Comparison of ENCODE assay signal across 5 fruit fly cellular contexts in the genomic region with DNA sequence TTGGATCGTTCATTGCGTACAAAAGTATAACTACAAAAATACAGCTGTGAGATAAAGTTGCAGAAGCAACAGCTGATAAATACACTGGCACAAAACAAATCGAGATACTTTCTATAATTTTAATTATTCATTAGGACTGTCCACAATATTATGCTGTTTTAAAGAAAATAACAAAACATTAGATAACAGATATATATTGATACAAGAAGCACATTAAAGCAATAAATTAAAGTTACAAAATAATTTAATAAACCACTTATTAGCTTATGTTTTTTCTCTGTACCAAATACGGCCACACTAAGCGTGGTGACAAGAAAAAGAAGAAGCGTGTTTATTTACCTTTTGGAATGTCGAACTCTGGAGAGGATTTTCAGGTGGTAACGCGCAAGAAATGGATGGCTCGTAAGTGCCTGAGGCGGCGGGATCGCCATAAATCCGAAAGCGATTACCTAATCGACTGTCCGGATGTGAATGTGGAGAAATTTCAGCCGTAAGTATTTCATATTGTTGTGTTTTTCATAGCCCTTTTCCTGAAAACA.
TF ChIP-seq lines count a peak whose summit lies in the region.

A gene (plus strand): TSS at position 316 of the 539 bp plus-strand sequence.
A gene (minus strand): TSS at position 489 of the 539 bp plus-strand sequence.

TF ChIP-seq in whole organism, adult, 20 proteins besides CTCF, POLR2A, EP300 and RAD21 (continued from another document):
- no peak for TF ChIP-seq kay (GFP tag; lab: Kevin White, UChicago; ENCODE audit: borderline replicate concordance)
- TF ChIP-seq pad (GFP tag; optimal IDR thresholded peaks at IDR 0.05; lab: Kevin White, UChicago), result peak; percentile 82
- peak; percentile 85 for TF ChIP-seq Clk (GFP tag; optimal IDR thresholded peaks at IDR 0.05; lab: Kevin White, UChicago)
- TF ChIP-seq CG5204 (GFP tag; optimal IDR thresholded peaks at IDR 0.05; lab: Kevin White, UChicago), result no peak

TF ChIP-seq in whole organism, embryonic, 481 proteins besides CTCF, POLR2A, EP300 and RAD21 (continued from another document and continues in another):
- TF ChIP-seq CG4820 (GFP tag; optimal IDR thresholded peaks at IDR 0.05; lab: Kevin White, UChicago), result peak; percentile 96
- peak; percentile 97 for TF ChIP-seq klu (GFP tag; IDR thresholded peaks at IDR 0.05; lab: Robert Waterston, UW)
- TF ChIP-seq ham (GFP tag; IDR thresholded peaks at IDR 0.05; lab: Robert Waterston, UW), result peak; percentile 91
- no peak for TF ChIP-seq prd (optimal IDR thresholded peaks at IDR 0.05; lab: Kevin White, UChicago)
- peak; percentile 99 for TF ChIP-seq prd (GFP tag; IDR thresholded peaks at IDR 0.05; lab: Robert Waterston, UW)
- TF ChIP-seq CG14965 (GFP tag; optimal IDR thresholded peaks at IDR 0.05; lab: Kevin White, UChicago; ENCODE audit: borderline replicate concordance), result peak; percentile 43
- peak; percentile 96 for TF ChIP-seq Vsx1 (GFP tag; optimal IDR thresholded peaks at IDR 0.05; lab: Kevin White, UChicago)
- peak; percentile 94 for TF ChIP-seq CG1024 (GFP tag; IDR thresholded peaks at IDR 0.05; lab: Robert Waterston, UW)
- peak; percentile 98 for TF ChIP-seq Drgx (GFP tag; IDR thresholded peaks at IDR 0.05; lab: Robert Waterston, UW)
- peak; percentile 94 for TF ChIP-seq CG3838 (GFP tag; optimal IDR thresholded peaks at IDR 0.05; lab: Kevin White, UChicago)
- TF ChIP-seq CG17359 (tag; optimal IDR thresholded peaks at IDR 0.05; lab: Kevin White, UChicago), result peak; percentile 98
- TF ChIP-seq E2f2 (GFP tag; IDR thresholded peaks at IDR 0.05; lab: Robert Waterston, UW), result peak; percentile 83
- peak; percentile 98 for TF ChIP-seq peb (GFP tag; IDR thresholded peaks at IDR 0.05; lab: Robert Waterston, UW)
- TF ChIP-seq CG2875 (GFP tag; optimal IDR thresholded peaks at IDR 0.05; lab: Kevin White, UChicago), result peak; percentile 93
- TF ChIP-seq jing (GFP tag; optimal IDR thresholded peaks at IDR 0.05; lab: Kevin White, UChicago), result peak; percentile 91
- TF ChIP-seq CG12104 (GFP tag; optimal IDR thresholded peaks at IDR 0.05; lab: Kevin White, UChicago), result peak; percentile 95
- peak; percentile 99 for TF ChIP-seq Xrp1 (GFP tag; IDR thresholded peaks at IDR 0.05; lab: Robert Waterston, UW)
- no peak for TF ChIP-seq Hey (tag; optimal IDR thresholded peaks at IDR 0.05; lab: Kevin White, UChicago)
- TF ChIP-seq slp2 (GFP tag; optimal IDR thresholded peaks at IDR 0.05; lab: Kevin White, UChicago), result peak; percentile 86
- peak; percentile 82 for TF ChIP-seq her (GFP tag; optimal IDR thresholded peaks at IDR 0.05; lab: Kevin White, UChicago)
- peak; percentile 75 for TF ChIP-seq CG5180 (GFP tag; optimal IDR thresholded peaks at IDR 0.05; lab: Kevin White, UChicago)
- TF ChIP-seq CG12071 (GFP tag; optimal IDR thresholded peaks at IDR 0.05; lab: Kevin White, UChicago), result peak; percentile 83
- TF ChIP-seq CG1602 (GFP tag; optimal IDR thresholded peaks at IDR 0.05; lab: Kevin White, UChicago), result peak; percentile 99
- TF ChIP-seq CG13624 (GFP tag; optimal IDR thresholded peaks at IDR 0.05; lab: Kevin White, UChicago), result peak; percentile 95
- peak; percentile 98 for TF ChIP-seq Hsf (GFP tag; optimal IDR thresholded peaks at IDR 0.05; lab: Kevin White, UChicago)
- peak; percentile 92 for TF ChIP-seq CG4854 (GFP tag; optimal IDR thresholded peaks at IDR 0.05; lab: Kevin White, UChicago)
- TF ChIP-seq MBD-R2 (GFP tag; IDR thresholded peaks at IDR 0.05; lab: Robert Waterston, UW), result peak; percentile 99
- TF ChIP-seq ind (GFP tag; optimal IDR thresholded peaks at IDR 0.05; lab: Kevin White, UChicago), result peak; percentile 97
- TF ChIP-seq CG6272 (GFP tag; IDR thresholded peaks at IDR 0.05; lab: Robert Waterston, UW), result peak; percentile 98
- peak; percentile 96 for TF ChIP-seq ken (GFP tag; IDR thresholded peaks at IDR 0.05; lab: Robert Waterston, UW)

TF ChIP-seq in whole organism, prepupa, 60 proteins besides CTCF, POLR2A, EP300 and RAD21 (continued from another document and continues in another):
- peak; percentile 99 for TF ChIP-seq OdsH (GFP tag; optimal IDR thresholded peaks at IDR 0.05; lab: Kevin White, UChicago)
- TF ChIP-seq Hr4 (GFP tag; optimal IDR thresholded peaks at IDR 0.05; lab: Kevin White, UChicago), result peak; percentile 98
- peak; percentile 97 for TF ChIP-seq net (GFP tag; optimal IDR thresholded peaks at IDR 0.05; lab: Kevin White, UChicago)
- peak; percentile 93 for TF ChIP-seq CG7368 (GFP tag; optimal IDR thresholded peaks at IDR 0.05; lab: Kevin White, UChicago)
- TF ChIP-seq CG6854 (GFP tag; optimal IDR thresholded peaks at IDR 0.05; lab: Kevin White, UChicago), result peak; percentile 84
- peak; percentile 98 for TF ChIP-seq acj6 (GFP tag; optimal IDR thresholded peaks at IDR 0.05; lab: Kevin White, UChicago)
- TF ChIP-seq dsx (GFP tag; optimal IDR thresholded peaks at IDR 0.05; lab: Kevin White, UChicago; ENCODE audit: poor library complexity, severe bottlenecking), result peak; percentile 97
- peak; percentile 95 for TF ChIP-seq fd59A (GFP tag; optimal IDR thresholded peaks at IDR 0.05; lab: Kevin White, UChicago)
- peak; percentile 98 for TF ChIP-seq CG32006 (GFP tag; optimal IDR thresholded peaks at IDR 0.05; lab: Kevin White, UChicago)
- peak; percentile 99 for TF ChIP-seq CG31627 (GFP tag; optimal IDR thresholded peaks at IDR 0.05; lab: Kevin White, UChicago)
- peak; percentile 94 for TF ChIP-seq CG1621 (tag; optimal IDR thresholded peaks at IDR 0.05; lab: Kevin White, UChicago)
- TF ChIP-seq CG6276 (GFP tag; optimal IDR thresholded peaks at IDR 0.05; lab: Kevin White, UChicago), result peak; percentile 88
- peak; percentile 98 for TF ChIP-seq Hr39 (GFP tag; optimal IDR thresholded peaks at IDR 0.05; lab: Kevin White, UChicago)
- TF ChIP-seq Ets96B (tag; optimal IDR thresholded peaks at IDR 0.05; lab: Kevin White, UChicago), result peak; percentile 98
- peak; percentile 96 for TF ChIP-seq CG3919 (GFP tag; optimal IDR thresholded peaks at IDR 0.05; lab: Kevin White, UChicago)
- peak; percentile 86 to 95 for TF ChIP-seq ss (GFP tag; optimal IDR thresholded peaks at IDR 0.05; lab: Kevin White, UChicago)
- TF ChIP-seq esn (GFP tag; optimal IDR thresholded peaks at IDR 0.05; lab: Kevin White, UChicago), result peak; percentile 99
- peak; percentile 99 for TF ChIP-seq CG10631 (GFP tag; optimal IDR thresholded peaks at IDR 0.05; lab: Kevin White, UChicago)
- peak; percentile 97 for TF ChIP-seq Ets21C (GFP tag; optimal IDR thresholded peaks at IDR 0.05; lab: Kevin White, UChicago)
- peak; percentile 97 for TF ChIP-seq Sox15 (GFP tag; optimal IDR thresholded peaks at IDR 0.05; lab: Kevin White, UChicago)
- peak; percentile 97 for TF ChIP-seq CG11294 (GFP tag; IDR thresholded peaks at IDR 0.05; lab: Robert Waterston, UW)
- TF ChIP-seq topi (GFP tag; optimal IDR thresholded peaks at IDR 0.05; lab: Kevin White, UChicago), result peak; percentile 98
- peak; percentile 98 for TF ChIP-seq fkh (GFP tag; optimal IDR thresholded peaks at IDR 0.05; lab: Kevin White, UChicago)
- TF ChIP-seq CG8319 (GFP tag; optimal IDR thresholded peaks at IDR 0.05; lab: Kevin White, UChicago), result peak; percentile 95
- peak; percentile 99 for TF ChIP-seq svp (GFP tag; lab: Kevin White, UChicago)
- TF ChIP-seq achi (GFP tag; optimal IDR thresholded peaks at IDR 0.05; lab: Kevin White, UChicago), result peak; percentile 97
- peak; percentile 98 for TF ChIP-seq CG6792 (GFP tag; optimal IDR thresholded peaks at IDR 0.05; lab: Kevin White, UChicago)
- peak; percentile 92 to 97 for TF ChIP-seq salr (GFP tag; optimal IDR thresholded peaks at IDR 0.05; lab: Kevin White, UChicago)
- TF ChIP-seq Lpt (GFP tag; optimal IDR thresholded peaks at IDR 0.05; lab: Kevin White, UChicago), result peak; percentile 92
- peak; percentile 90 for TF ChIP-seq spab (GFP tag; optimal IDR thresholded peaks at IDR 0.05; lab: Kevin White, UChicago)
- peak; percentile 97 for TF ChIP-seq CG15336 (GFP tag; IDR thresholded peaks at IDR 0.05; lab: Robert Waterston, UW)

TF ChIP-seq in whole organism, pupa, 21 proteins besides CTCF, POLR2A, EP300 and RAD21 (continued from another document):
- TF ChIP-seq CG17806 (tag; optimal IDR thresholded peaks at IDR 0.05; lab: Kevin White, UChicago) (peak; percentile 98), CG34367 (tag; optimal IDR thresholded peaks at IDR 0.05; lab: Kevin White, UChicago) (peak; percentile 98)

TF ChIP-seq in whole organism, wandering third instar larva, 38 proteins besides CTCF, POLR2A, EP300 and RAD21 (continued from another document):
- TF ChIP-seq usp (GFP tag; optimal IDR thresholded peaks at IDR 0.05; lab: Kevin White, UChicago) (no peak), br (GFP tag; optimal IDR thresholded peaks at IDR 0.05; lab: Kevin White, UChicago) (peak; percentile 95), GATAd (GFP tag; optimal IDR thresholded peaks at IDR 0.05; lab: Kevin White, UChicago) (peak; percentile 88), h (GFP tag; optimal IDR thresholded peaks at IDR 0.05; lab: Kevin White, UChicago) (peak; percentile 98), lola (GFP tag; optimal IDR thresholded peaks at IDR 0.05; lab: Kevin White, UChicago) (no peak), fru (GFP tag; optimal IDR thresholded peaks at IDR 0.05; lab: Kevin White, UChicago) (peak; percentile 98), Hnf4 (GFP tag; optimal IDR thresholded peaks at IDR 0.05; lab: Kevin White, UChicago) (peak; percentile 97), rgr (GFP tag; optimal IDR thresholded peaks at IDR 0.05; lab: Kevin White, UChicago) (peak; percentile 98), Hr78 (GFP tag; optimal IDR thresholded peaks at IDR 0.05; lab: Kevin White, UChicago) (no peak), Vsx2 (GFP tag; optimal IDR thresholded peaks at IDR 0.05; lab: Kevin White, UChicago; ENCODE audit: partially characterized antibody) (no peak), CG9705 (GFP tag; optimal IDR thresholded peaks at IDR 0.05; lab: Kevin White, UChicago) (peak; percentile 89), OdsH (GFP tag; optimal IDR thresholded peaks at IDR 0.05; lab: Kevin White, UChicago) (peak; percentile 98), Dfd (GFP tag; optimal IDR thresholded peaks at IDR 0.05; lab: Kevin White, UChicago) (no peak), pan (optimal IDR thresholded peaks at IDR 0.05; lab: Kevin White, UChicago) (no peak), Myc (optimal IDR thresholded peaks at IDR 0.05; lab: Kevin White, UChicago) (no peak), CrebA (GFP tag; optimal IDR thresholded peaks at IDR 0.05; lab: Kevin White, UChicago; ENCODE audit: borderline replicate concordance) (no peak), Rel (GFP tag; optimal IDR thresholded peaks at IDR 0.05; lab: Kevin White, UChicago) (no peak), Rel (tag; optimal IDR thresholded peaks at IDR 0.05; lab: Kevin White, UChicago) (peak; percentile 81)
